Worm (Caenorhabditis elegans) whole organism, early embryonic: ENCODE results near the gene nol-56.

Experiments
- aly-1 ChIP-seq: sonication (generic microtip); optimal IDR thresholded peaks from 2 replicates; lab custom pipeline; 2016; ENCODE audit warnings: missing genetic modification characterization, missing compliant biosample characterization
- ama-1 ChIP-seq: fragments of 150-350 bp; optimal IDR thresholded peaks from 2 replicates; lab custom pipeline; 2014
- flt-1 ChIP-seq: fragments of 200-800 bp; sonication (Bioruptor generic); IDR thresholded peaks from 2 replicates; pipeline ENCODE4 v1.3.6; 2022; ENCODE audit warnings: missing genetic modification characterization, missing compliant biosample characterization
- hnd-1 ChIP-seq: sonication (generic microtip); optimal IDR thresholded peaks from 2 replicates; lab custom pipeline; 2016; ENCODE audit warnings: missing genetic modification characterization, missing compliant biosample characterization
- pes-1 ChIP-seq: fragments of 200-800 bp; sonication (Bioruptor generic); IDR thresholded peaks from 2 replicates; pipeline ENCODE4 v1.3.6; 2022; ENCODE audit warnings: missing genetic modification reagents, missing genetic modification characterization, missing compliant biosample characterization
- sea-1 ChIP-seq: fragments of 200-800 bp; sonication (Bioruptor generic); conservative IDR thresholded peaks from 2 replicates; pipeline ENCODE4 v1.3.6; 2022; ENCODE audit warnings: missing genetic modification characterization, missing compliant biosample characterization

DNA sequence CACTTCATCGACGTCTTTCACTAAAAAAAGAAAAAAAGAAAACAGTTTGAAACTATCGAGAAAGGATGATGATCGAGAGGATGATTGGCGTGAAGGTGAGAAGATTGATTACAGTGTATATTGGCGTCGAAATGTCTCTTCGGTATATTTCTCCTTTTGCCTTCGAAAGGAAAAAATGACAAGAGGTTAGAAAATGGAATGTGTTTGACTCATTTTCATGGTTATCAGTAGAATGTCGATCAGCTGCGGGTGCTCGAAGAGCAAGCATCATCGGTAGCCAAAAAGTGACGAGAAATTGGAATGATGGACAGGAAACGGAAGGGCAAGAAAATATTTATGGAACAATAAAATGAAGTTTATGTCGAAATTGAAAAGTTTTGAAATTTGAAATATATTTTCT is 18.9 kb downstream of the nol-56 start:
- TF ChIP-seq hnd-1 (tag; lab: Kevin White, UChicago) (no peak), pes-1 (GFP tag; lab: Robert Waterston, UW) (no peak), ama-1 (lab: Kevin White, UChicago) (no peak), aly-1 (tag; lab: Kevin White, UChicago) (no peak), sea-1 (GFP tag; lab: Robert Waterston, UW) (no peak), flt-1 (GFP tag; lab: Robert Waterston, UW) (no peak)
